Fruit fly (Drosophila melanogaster) whole organism, embryonic: ENCODE data around the gene fend.

Experiments
- B-H2 ChIP-seq: fragments of 200-800 bp; sonication (Bioruptor generic); optimal IDR thresholded peaks from 2 replicates; lab custom pipeline; 2018; ENCODE audit warnings: missing biosample characterization, mild to moderate bottlenecking, missing genetic modification characterization
- Bgb ChIP-seq: fragments of 200-800 bp; sonication (Bioruptor generic); IDR thresholded peaks from 2 replicates; pipeline ENCODE4 v1.3.6; 2022; ENCODE audit warnings: missing biosample characterization, missing genetic modification characterization; ENCODE audit not compliant: partially characterized antibody
- C15 ChIP-seq: fragments of 200-800 bp; sonication (Bioruptor generic); IDR thresholded peaks from 3 replicates; pipeline ENCODE4 v1.3.6; 2022; ENCODE audit warnings: missing biosample characterization, missing genetic modification characterization
- CG10321 ChIP-seq: fragments of 200-800 bp; sonication (Bioruptor generic); IDR thresholded peaks from 2 replicates; pipeline ENCODE4 v1.3.6; 2022; ENCODE audit warnings: missing biosample characterization, missing genetic modification characterization
- CG10366 ChIP-seq: fragments of 200-800 bp; sonication (Bioruptor generic); IDR thresholded peaks from 2 replicates; pipeline ENCODE4 v1.3.6; 2022; ENCODE audit warnings: missing biosample characterization, missing genetic modification characterization
- CG12104 ChIP-seq: fragments of 200-800 bp; sonication (Bioruptor generic); optimal IDR thresholded peaks from 3 replicates; lab custom pipeline; 2016; ENCODE audit warnings: missing biosample characterization, missing genetic modification characterization
- CG12299 ChIP-seq: fragments of 200-800 bp; sonication (Bioruptor generic); optimal IDR thresholded peaks from 2 replicates; lab custom pipeline; 2018; ENCODE audit warnings: missing biosample characterization, mild to moderate bottlenecking, missing genetic modification characterization
- CG1233 ChIP-seq: fragments of 200-800 bp; sonication (Bioruptor generic); optimal IDR thresholded peaks from 4 replicates; lab custom pipeline; 2018; ENCODE audit warnings: missing biosample characterization, mild to moderate bottlenecking, missing genetic modification characterization
- CG12744 ChIP-seq: fragments of 200-800 bp; sonication (Bioruptor generic); optimal IDR thresholded peaks from 2 replicates; lab custom pipeline; 2016; ENCODE audit warnings: missing biosample characterization, missing genetic modification characterization
- CG13296 ChIP-seq: fragments of 200-800 bp; sonication (Bioruptor generic); optimal IDR thresholded peaks from 3 replicates; lab custom pipeline; 2018; ENCODE audit warnings: missing biosample characterization, mild to moderate bottlenecking, missing genetic modification characterization
- CG13775 ChIP-seq: fragments of 200-800 bp; sonication (Bioruptor generic); optimal IDR thresholded peaks from 3 replicates; lab custom pipeline; 2017; ENCODE audit warnings: missing biosample characterization, mild to moderate bottlenecking, missing genetic modification characterization
- CG15011 ChIP-seq: fragments of 200-800 bp; sonication (Bioruptor generic); optimal IDR thresholded peaks from 3 replicates; lab custom pipeline; 2018; ENCODE audit warnings: missing biosample characterization, mild to moderate bottlenecking, missing genetic modification characterization
- CG15601 ChIP-seq: fragments of 200-800 bp; sonication (Bioruptor generic); optimal IDR thresholded peaks from 3 replicates; lab custom pipeline; 2019; ENCODE audit warnings: missing biosample characterization, mild to moderate bottlenecking, missing genetic modification characterization, moderate library complexity
- CG17328 ChIP-seq: fragments of 200-800 bp; sonication (Bioruptor generic); IDR thresholded peaks from 2 replicates; pipeline ENCODE4 v1.3.6; 2022; ENCODE audit warnings: missing biosample characterization, missing genetic modification characterization
- CG17385 ChIP-seq: fragments of 200-800 bp; sonication (Bioruptor generic); optimal IDR thresholded peaks from 3 replicates; lab custom pipeline; 2018; ENCODE audit warnings: missing biosample characterization, mild to moderate bottlenecking, missing genetic modification characterization
- CG3065 ChIP-seq: fragments of 200-800 bp; sonication (Bioruptor generic); optimal IDR thresholded peaks from 2 replicates; lab custom pipeline; 2016; ENCODE audit warnings: missing biosample characterization, missing genetic modification characterization
- CG3407 ChIP-seq: fragments of 200-800 bp; sonication (Bioruptor generic); optimal IDR thresholded peaks from 2 replicates; lab custom pipeline; 2018; ENCODE audit warnings: missing biosample characterization, mild to moderate bottlenecking, missing genetic modification characterization
- CG4360 ChIP-seq: fragments of 200-800 bp; sonication (Bioruptor generic); IDR thresholded peaks from 2 replicates; pipeline ENCODE4 v1.3.6; 2022; ENCODE audit warnings: missing biosample characterization, missing genetic modification characterization
- CG5953 ChIP-seq: fragments of 200-800 bp; sonication (Bioruptor generic); IDR thresholded peaks from 2 replicates; pipeline ENCODE4 v1.3.6; 2022; ENCODE audit warnings: missing biosample characterization, missing genetic modification characterization
- CG6654 ChIP-seq: fragments of 200-800 bp; sonication (Bioruptor generic); optimal IDR thresholded peaks from 2 replicates; lab custom pipeline; 2017; ENCODE audit warnings: missing biosample characterization, mild to moderate bottlenecking, missing genetic modification characterization
- CG6683 ChIP-seq: fragments of 200-800 bp; sonication (Bioruptor generic); optimal IDR thresholded peaks from 2 replicates; lab custom pipeline; 2017; ENCODE audit warnings: missing biosample characterization, mild to moderate bottlenecking, missing genetic modification characterization, missing genetic modification reagents
- CHES-1-like ChIP-seq: fragments of 200-800 bp; sonication (Bioruptor generic); optimal IDR thresholded peaks from 2 replicates; lab custom pipeline; 2016; ENCODE audit warnings: missing biosample characterization, missing genetic modification characterization
- Dp ChIP-seq: fragments of 200-800 bp; sonication (Bioruptor generic); optimal IDR thresholded peaks from 2 replicates; lab custom pipeline; 2018; ENCODE audit warnings: missing biosample characterization, mild to moderate bottlenecking, missing genetic modification characterization, moderate library complexity
- GATAe ChIP-seq: fragments of 200-800 bp; sonication (Bioruptor generic); conservative IDR thresholded peaks from 2 replicates; pipeline ENCODE4 v1.3.6; 2022; ENCODE audit warnings: missing biosample characterization, missing genetic modification characterization
- HLH4C ChIP-seq: fragments of 200-800 bp; sonication (Bioruptor generic); IDR thresholded peaks from 3 replicates; pipeline ENCODE4 v1.3.6; 2022; ENCODE audit warnings: missing biosample characterization, missing genetic modification characterization; ENCODE audit not compliant: partially characterized antibody
- Hmr ChIP-seq: fragments of 200-800 bp; sonication (Bioruptor generic); optimal IDR thresholded peaks from 3 replicates; lab custom pipeline; 2017; ENCODE audit warnings: mild to moderate bottlenecking, missing biosample characterization, missing genetic modification reagents, missing genetic modification characterization
- Ssrp ChIP-seq: fragments of 200-800 bp; sonication (Bioruptor generic); optimal IDR thresholded peaks from 2 replicates; lab custom pipeline; 2018; ENCODE audit warnings: missing biosample characterization, mild to moderate bottlenecking, missing genetic modification characterization, moderate library complexity
- ab ChIP-seq: fragments of 200-800 bp; sonication (Bioruptor generic); optimal IDR thresholded peaks from 2 replicates; lab custom pipeline; 2016; ENCODE audit warnings: missing biosample characterization, missing genetic modification characterization
- amos ChIP-seq: fragments of 200-800 bp; sonication (Bioruptor generic); IDR thresholded peaks from 2 replicates; pipeline ENCODE4 v1.3.6; 2022; ENCODE audit warnings: missing biosample characterization, missing genetic modification characterization; ENCODE audit not compliant: partially characterized antibody
- ase ChIP-seq: fragments of 200-800 bp; sonication (Bioruptor generic); IDR thresholded peaks from 3 replicates; pipeline ENCODE4 v1.3.6; 2022; ENCODE audit warnings: missing biosample characterization, missing genetic modification characterization
- az2 ChIP-seq: fragments of 200-800 bp; sonication (Bioruptor generic); optimal IDR thresholded peaks from 3 replicates; lab custom pipeline; 2016; ENCODE audit warnings: missing biosample characterization, missing genetic modification characterization
- bowl ChIP-seq: fragments of 200-800 bp; sonication (Bioruptor generic); IDR thresholded peaks from 2 replicates; pipeline ENCODE4 v1.3.6; 2022; ENCODE audit warnings: missing biosample characterization, missing genetic modification characterization
- crol ChIP-seq: fragments of 200-800 bp; sonication (Bioruptor generic); IDR thresholded peaks from 2 replicates; pipeline ENCODE4 v1.3.6; 2022; ENCODE audit warnings: missing biosample characterization, missing genetic modification characterization
- crp ChIP-seq, 2 experiments: fragments of 200-800 bp; sonication (Bioruptor generic); optimal IDR thresholded peaks; 2 replicates in 1 of 2; 3 replicates in 1 of 2; lab custom pipeline; 2017; ENCODE audit warnings: missing biosample characterization in 2 of 2, missing genetic modification characterization in 2 of 2, mild to moderate bottlenecking in 1 of 2, moderate library complexity in 1 of 2
- dmrt11E ChIP-seq: fragments of 200-800 bp; sonication (Bioruptor generic); optimal IDR thresholded peaks from 3 replicates; lab custom pipeline; 2018; ENCODE audit warnings: missing biosample characterization, mild to moderate bottlenecking, missing genetic modification characterization, moderate library complexity
- ems ChIP-seq: fragments of 200-800 bp; sonication (Bioruptor generic); optimal IDR thresholded peaks from 3 replicates; lab custom pipeline; 2016; ENCODE audit warnings: missing biosample characterization, missing genetic modification characterization
- ewg ChIP-seq: fragments of 200-800 bp; sonication (Bioruptor generic); optimal IDR thresholded peaks from 3 replicates; lab custom pipeline; 2017; ENCODE audit warnings: mild to moderate bottlenecking, missing biosample characterization, missing genetic modification reagents, missing genetic modification characterization
- fd3F ChIP-seq: fragments of 200-800 bp; sonication (Bioruptor generic); optimal IDR thresholded peaks from 2 replicates; lab custom pipeline; 2018; ENCODE audit warnings: missing biosample characterization, mild to moderate bottlenecking, missing genetic modification characterization, moderate library complexity
- fu2 ChIP-seq: fragments of 200-800 bp; sonication (Bioruptor generic); optimal IDR thresholded peaks from 2 replicates; lab custom pipeline; 2016; ENCODE audit warnings: missing biosample characterization, missing genetic modification characterization
- gce ChIP-seq: fragments of 200-800 bp; sonication (Bioruptor generic); IDR thresholded peaks from 3 replicates; pipeline ENCODE4 v1.3.6; 2022; ENCODE audit warnings: missing biosample characterization, missing genetic modification characterization
- ham ChIP-seq: fragments of 200-800 bp; sonication (Bioruptor generic); IDR thresholded peaks from 2 replicates; pipeline ENCODE4 v1.3.6; 2022; ENCODE audit warnings: missing biosample characterization, missing genetic modification characterization
- kni ChIP-seq: fragments of 200-800 bp; sonication (Bioruptor generic); optimal IDR thresholded peaks from 3 replicates; lab custom pipeline; 2017; ENCODE audit warnings: mild to moderate bottlenecking, missing biosample characterization, missing genetic modification reagents, missing genetic modification characterization
- nmo ChIP-seq: fragments of 200-800 bp; sonication (Bioruptor generic); optimal IDR thresholded peaks from 2 replicates; lab custom pipeline; 2018; ENCODE audit warnings: missing biosample characterization, mild to moderate bottlenecking, missing genetic modification characterization, moderate library complexity
- ssp ChIP-seq: fragments of 200-800 bp; sonication (Bioruptor generic); IDR thresholded peaks from 2 replicates; pipeline ENCODE4 v1.3.6; 2022; ENCODE audit warnings: missing biosample characterization, missing genetic modification characterization
- stc ChIP-seq: fragments of 200-800 bp; sonication (Bioruptor generic); IDR thresholded peaks from 2 replicates; pipeline ENCODE4 v1.3.6; 2022; ENCODE audit warnings: missing biosample characterization, missing genetic modification characterization
- tin ChIP-seq: fragments of 200-800 bp; sonication (Bioruptor generic); optimal IDR thresholded peaks from 3 replicates; lab custom pipeline; 2016; ENCODE audit warnings: missing biosample characterization, missing genetic modification characterization
- unpg ChIP-seq: fragments of 200-800 bp; sonication (Bioruptor generic); optimal IDR thresholded peaks from 3 replicates; lab custom pipeline; 2018; ENCODE audit warnings: missing biosample characterization, mild to moderate bottlenecking, missing genetic modification characterization, moderate library complexity
- vvl ChIP-seq: fragments of 200-800 bp; sonication (Bioruptor generic); IDR thresholded peaks from 2 replicates; pipeline ENCODE4 v1.3.6; 2022; ENCODE audit warnings: missing biosample characterization, missing genetic modification characterization
- wor ChIP-seq: fragments of 200-800 bp; sonication (Bioruptor generic); IDR thresholded peaks from 2 replicates; pipeline ENCODE4 v1.3.6; 2022; ENCODE audit warnings: missing biosample characterization, missing genetic modification characterization

The fend gene

dm6 chrX:9109072-9109844, 25.6 kb downstream of the fend start (continued):
- TF ChIP-seq ssp (GFP tag; lab: Robert Waterston, UW) (peak; percentile 46; the same call in 1 of the 2 replicates), CG3065 (no peak), Bgb (GFP tag; lab: Robert Waterston, UW) (no peak), crp (GFP tag; optimal IDR thresholded peaks at IDR 0.05; lab: Kevin White, UChicago) (peak in 1 of 2 experiments; percentile 18), Ssrp (peak; percentile 56), CG15601 (tag; lab: Kevin White, UChicago) (peak; percentile 31), vvl (GFP tag; lab: Robert Waterston, UW) (peak; percentile 57), tin (GFP tag; lab: Kevin White, UChicago) (peak; percentile 60), GATAe (GFP tag; lab: Robert Waterston, UW) (no peak), dmrt11E (peak; percentile 63), CG12104 (GFP tag; lab: Kevin White, UChicago) (peak; percentile 61), CG13775 (peak; percentile 67), az2 (peak; percentile 49), CG17385 (peak; percentile 36), CG3407 (no peak), fd3F (peak; percentile 18), CG12744 (GFP tag; lab: Kevin White, UChicago) (peak; percentile 22), gce (GFP tag; lab: Robert Waterston, UW) (no peak), bowl (GFP tag; lab: Robert Waterston, UW) (no peak), CG6683 (no peak), fu2 (no peak), CG10366 (GFP tag; lab: Robert Waterston, UW) (peak; percentile 43; the same call in 1 of the 2 replicates), CG1233 (peak; percentile 31), amos (no peak), B-H2 (GFP tag; lab: Kevin White, UChicago) (no peak), kni (no peak), ham (GFP tag; lab: Robert Waterston, UW) (no peak), CG13296 (GFP tag; lab: Kevin White, UChicago) (peak; percentile 6), CG5953 (no peak), ase (0 out of 3 replicates have a peak, but pooled peaks have one; percentile 38), HLH4C (GFP tag; lab: Robert Waterston, UW) (no peak), CG10321 (GFP tag; lab: Robert Waterston, UW) (peak; percentile 35; the same call in 1 of the 2 replicates), Dp (GFP tag; lab: Kevin White, UChicago) (peak; percentile 53), stc (no peak), CG15011 (no peak), CG4360 (GFP tag; lab: Robert Waterston, UW) (no peak), ewg (peak; percentile 40), nmo (GFP tag; lab: Kevin White, UChicago) (peak; percentile 65), ab (no peak), unpg (GFP tag; lab: Kevin White, UChicago) (peak; percentile 51), CG6654 (no peak), Hmr (peak; percentile 39), C15 (GFP tag; lab: Robert Waterston, UW) (no peak), crol (GFP tag; lab: Robert Waterston, UW) (no peak), ems (peak; percentile 41), CHES-1-like (GFP tag; lab: Kevin White, UChicago) (peak; percentile 59), wor (GFP tag; lab: Robert Waterston, UW) (no peak), CG17328 (GFP tag; lab: Robert Waterston, UW) (no peak), CG12299 (tag; lab: Kevin White, UChicago) (peak; percentile 13)
